Fruit fly (Drosophila melanogaster) whole organism, adult: ENCODE results near the gene Atox1.

Experiments
- CG11617 ChIP-seq: fragments of 200-800 bp; sonication (Bioruptor generic); optimal IDR thresholded peaks from 2 replicates; lab custom pipeline; 2017; ENCODE audit warnings: mild to moderate bottlenecking, missing biosample characterization, missing genetic modification reagents, missing genetic modification characterization
- CG12768 ChIP-seq: fragments of 200-800 bp; sonication (Bioruptor generic); optimal IDR thresholded peaks from 2 replicates; lab custom pipeline; 2017; ENCODE audit warnings: missing biosample characterization, missing genetic modification characterization, mild to moderate bottlenecking, moderate library complexity, missing genetic modification reagents
- CG14711 ChIP-seq: fragments of 200-800 bp; sonication (Bioruptor generic); optimal IDR thresholded peaks from 2 replicates; lab custom pipeline; 2018; ENCODE audit warnings: missing biosample characterization, mild to moderate bottlenecking, missing genetic modification characterization, moderate library complexity
- CG1620 ChIP-seq: fragments of 200-800 bp; sonication (Bioruptor generic); optimal IDR thresholded peaks from 2 replicates; lab custom pipeline; 2016; ENCODE audit warnings: missing biosample characterization, missing genetic modification characterization
- CG33017 ChIP-seq: fragments of 200-800 bp; sonication (Bioruptor generic); optimal IDR thresholded peaks from 2 replicates; lab custom pipeline; 2018; ENCODE audit warnings: missing biosample characterization, mild to moderate bottlenecking, missing genetic modification characterization, moderate library complexity
- CG5204 ChIP-seq: fragments of 200-800 bp; sonication (Bioruptor generic); optimal IDR thresholded peaks from 2 replicates; lab custom pipeline; 2016; ENCODE audit warnings: missing biosample characterization, missing genetic modification characterization
- CG7045 ChIP-seq: fragments of 200-800 bp; sonication (Bioruptor generic); optimal IDR thresholded peaks from 2 replicates; lab custom pipeline; 2017; ENCODE audit warnings: missing biosample characterization, mild to moderate bottlenecking, missing genetic modification characterization
- CG7101 ChIP-seq: fragments of 200-800 bp; sonication (Bioruptor generic); optimal IDR thresholded peaks from 2 replicates; lab custom pipeline; 2018; ENCODE audit warnings: missing biosample characterization, mild to moderate bottlenecking, missing genetic modification characterization, moderate library complexity
- Clk ChIP-seq: fragments of 200-800 bp; sonication (Bioruptor generic); optimal IDR thresholded peaks from 2 replicates; lab custom pipeline; 2017; ENCODE audit warnings: missing biosample characterization, missing genetic modification characterization
- Crg-1 ChIP-seq: fragments of 200-800 bp; sonication (Bioruptor generic); optimal IDR thresholded peaks from 2 replicates; lab custom pipeline; 2016; ENCODE audit warnings: missing biosample characterization, missing genetic modification characterization
- Hr96 ChIP-seq: fragments of 200-800 bp; sonication (Bioruptor generic); optimal IDR thresholded peaks from 2 replicates; lab custom pipeline; 2016; ENCODE audit warnings: missing biosample characterization, missing genetic modification characterization
- Mnt ChIP-seq: fragments of 200-800 bp; sonication (Bioruptor generic); optimal IDR thresholded peaks from 2 replicates; lab custom pipeline; 2016; ENCODE audit warnings: missing biosample characterization, mild to moderate bottlenecking, missing genetic modification characterization
- bab1 ChIP-seq: fragments of 200-800 bp; sonication (Bioruptor generic); optimal IDR thresholded peaks from 3 replicates; lab custom pipeline; 2019; ENCODE audit warnings: missing biosample characterization, mild to moderate bottlenecking, missing genetic modification characterization, moderate library complexity
- cic ChIP-seq: fragments of 200-800 bp; sonication (Bioruptor generic); optimal IDR thresholded peaks from 2 replicates; lab custom pipeline; 2017; ENCODE audit warnings: missing biosample characterization, mild to moderate bottlenecking, missing genetic modification characterization, moderate library complexity
- cnc ChIP-seq, 2 experiments: fragments of >200 bp; optimal IDR thresholded peaks; 2 replicates each; lab custom pipeline; 2017
- kay ChIP-seq: fragments of 200-800 bp; sonication (Bioruptor generic); peaks from one replicate; lab custom pipeline; 2016; ENCODE audit warnings: missing biosample characterization, missing genetic modification characterization, borderline replicate concordance
- ovo ChIP-seq: fragments of 200-800 bp; sonication (Bioruptor generic); optimal IDR thresholded peaks from 2 replicates; lab custom pipeline; 2016; ENCODE audit warnings: missing biosample characterization, missing genetic modification characterization
- pad ChIP-seq: fragments of 200-800 bp; sonication (Bioruptor generic); optimal IDR thresholded peaks from 3 replicates; lab custom pipeline; 2017; ENCODE audit warnings: missing biosample characterization, missing genetic modification characterization, mild to moderate bottlenecking, moderate library complexity, missing genetic modification reagents
- tj ChIP-seq: fragments of 200-800 bp; sonication (Bioruptor generic); optimal IDR thresholded peaks from 3 replicates; lab custom pipeline; 2017; ENCODE audit warnings: missing biosample characterization, mild to moderate bottlenecking, missing genetic modification characterization, moderate library complexity
- toe ChIP-seq: fragments of 200-800 bp; sonication (Bioruptor generic); optimal IDR thresholded peaks from 2 replicates; lab custom pipeline; 2016; ENCODE audit warnings: missing biosample characterization, missing genetic modification characterization

The Atox1 gene

DNA sequence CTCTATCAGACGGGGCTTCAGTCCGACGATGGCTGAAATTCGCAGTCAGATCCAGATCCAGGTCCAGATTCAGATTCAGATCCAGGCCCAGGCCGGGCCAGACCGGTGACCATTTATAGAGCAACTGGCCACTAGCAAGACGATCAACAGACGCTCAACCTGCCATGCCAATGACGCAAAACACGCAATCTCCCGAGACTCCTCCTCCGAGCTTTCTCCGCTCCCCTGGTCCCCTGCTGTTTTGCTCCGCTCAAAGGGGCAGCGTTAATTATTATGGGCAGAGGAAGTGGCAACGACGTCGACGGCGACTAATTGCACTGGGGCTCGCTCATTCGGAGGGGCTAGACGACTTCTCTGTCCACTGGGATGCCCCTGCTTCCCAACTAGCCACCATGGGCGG, 10.6 kb downstream of the Atox1 start:
- TF ChIP-seq CG11617 (GFP tag; lab: Kevin White, UChicago) (no peak), CG5204 (GFP tag; lab: Kevin White, UChicago) (no peak), toe (no peak), CG1620 (GFP tag; lab: Kevin White, UChicago) (no peak), Mnt (no peak), Crg-1 (GFP tag; lab: Kevin White, UChicago) (no peak), CG14711 (tag; lab: Kevin White, UChicago) (no peak), CG33017 (tag; lab: Kevin White, UChicago) (no peak), ovo (no peak), pad (GFP tag; lab: Kevin White, UChicago) (no peak), CG7045 (GFP tag; lab: Kevin White, UChicago) (no peak), CG12768 (no peak), cnc (optimal IDR thresholded peaks at IDR 0.05; lab: Kevin White, UChicago) (no peak), cic (GFP tag; lab: Kevin White, UChicago) (no peak), bab1 (GFP tag; lab: Kevin White, UChicago) (no peak), tj (GFP tag; lab: Kevin White, UChicago) (no peak), CG7101 (tag; lab: Kevin White, UChicago) (no peak), Clk (GFP tag; lab: Kevin White, UChicago) (no peak), kay (GFP tag; lab: Kevin White, UChicago) (no peak), Hr96 (GFP tag; lab: Kevin White, UChicago) (no peak)

DNA sequence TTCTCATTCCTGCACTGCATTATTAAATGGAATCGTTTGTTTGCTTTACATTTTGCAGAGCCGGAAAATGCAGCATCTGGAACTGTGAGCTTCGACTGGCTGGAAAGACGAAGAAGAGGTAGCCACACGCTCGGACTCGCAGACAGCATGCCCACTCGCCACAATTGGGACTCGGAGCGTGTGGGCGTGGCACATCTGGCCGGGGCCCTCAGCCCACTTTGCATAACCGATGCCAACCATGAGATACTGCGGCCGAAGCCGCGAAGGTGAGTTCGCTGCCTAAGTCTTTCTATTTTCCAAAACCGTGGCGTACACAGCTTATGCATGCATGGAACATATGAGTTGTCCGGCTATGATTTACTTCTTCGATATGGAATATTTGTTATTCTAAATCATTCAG, 11.3 kb downstream of the Atox1 start:
- TF ChIP-seq cnc (optimal IDR thresholded peaks at IDR 0.05; lab: Kevin White, UChicago) (no peak), CG12768 (no peak), toe (no peak), tj (GFP tag; lab: Kevin White, UChicago) (no peak), CG33017 (tag; lab: Kevin White, UChicago) (no peak), CG1620 (GFP tag; lab: Kevin White, UChicago) (no peak), Crg-1 (GFP tag; lab: Kevin White, UChicago) (no peak), CG14711 (tag; lab: Kevin White, UChicago) (no peak), Clk (GFP tag; lab: Kevin White, UChicago) (no peak), ovo (no peak), Hr96 (GFP tag; lab: Kevin White, UChicago) (no peak)

DNA sequence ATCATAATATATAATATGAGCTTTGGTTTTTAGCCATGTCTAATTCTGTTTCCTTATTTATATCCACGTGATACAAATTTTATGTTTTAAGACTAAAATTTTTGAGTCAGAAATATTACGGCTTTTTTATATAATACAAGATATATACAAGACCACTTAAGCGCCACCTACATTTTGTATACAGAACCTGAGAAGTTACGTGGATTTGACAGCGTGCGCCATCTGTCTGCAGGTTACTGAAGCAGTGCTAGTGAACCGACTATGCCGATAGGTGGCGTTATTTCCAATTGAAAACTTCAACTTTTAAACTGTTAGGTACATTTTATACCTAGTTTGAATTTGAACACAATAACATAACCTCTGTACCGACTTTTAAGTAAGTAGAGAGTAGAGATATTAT, 12.0 kb downstream of the Atox1 start:
- TF ChIP-seq bab1 (GFP tag; lab: Kevin White, UChicago) (peak; percentile 67), pad (GFP tag; lab: Kevin White, UChicago) (no peak), CG5204 (GFP tag; lab: Kevin White, UChicago) (peak; percentile 47), toe (peak; percentile 32), Hr96 (GFP tag; lab: Kevin White, UChicago) (peak; percentile 58), CG7045 (GFP tag; lab: Kevin White, UChicago) (no peak), ovo (peak; percentile 0), CG33017 (tag; lab: Kevin White, UChicago) (no peak), CG7101 (tag; lab: Kevin White, UChicago) (no peak), kay (GFP tag; lab: Kevin White, UChicago) (peak; percentile 10), CG1620 (GFP tag; lab: Kevin White, UChicago) (peak; percentile 50)

DNA sequence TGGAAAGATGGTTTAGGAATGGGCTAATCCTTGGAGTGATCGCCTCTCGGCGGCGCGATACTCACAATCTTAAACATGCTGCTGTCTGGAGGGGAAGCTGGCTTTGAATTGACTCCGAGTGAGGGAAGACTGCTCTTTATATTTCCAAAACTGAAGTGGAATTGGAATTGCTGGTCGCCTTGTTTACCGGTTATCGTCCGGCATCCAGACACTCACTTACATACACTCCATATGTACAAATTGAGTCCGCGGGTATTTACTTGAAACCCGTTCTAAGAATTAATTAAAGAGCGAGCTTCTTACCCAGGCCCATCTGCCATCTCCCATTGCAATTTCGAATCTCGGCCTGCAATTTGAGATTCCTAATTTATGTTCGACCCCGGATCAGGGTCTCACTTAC, 26.1 kb downstream of the Atox1 start, which contains the start of gene Cpr78E:
Gene Cpr78E, minus strand, starts transcription at position 101 of the 400 bp plus-strand sequence.
- TF ChIP-seq CG7045 (GFP tag; lab: Kevin White, UChicago), result no peak
- no peak for TF ChIP-seq Mnt
- TF ChIP-seq CG7101 (tag; lab: Kevin White, UChicago), result no peak
- TF ChIP-seq bab1 (GFP tag; lab: Kevin White, UChicago), result no peak
- no peak for TF ChIP-seq CG5204 (GFP tag; lab: Kevin White, UChicago)

DNA sequence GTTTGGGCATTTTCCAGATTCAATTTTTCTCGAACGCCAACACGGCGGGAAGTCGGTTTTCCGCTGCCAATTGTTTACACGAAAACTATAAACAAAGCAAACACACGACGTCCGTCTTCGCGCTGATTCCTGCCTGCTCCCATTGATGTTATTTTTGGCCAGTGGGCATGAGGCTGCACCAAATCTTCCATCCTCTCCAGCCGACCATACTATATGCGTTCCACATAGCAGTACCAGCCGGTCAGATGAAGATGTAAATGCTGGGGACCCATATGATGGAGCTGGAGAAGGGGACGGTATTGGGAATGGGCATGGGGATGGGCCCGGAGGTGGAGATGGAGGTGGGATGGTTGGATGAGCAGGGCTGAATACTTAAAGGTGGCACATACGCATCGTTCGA, 26.7 kb downstream of the Atox1 start:
- TF ChIP-seq pad (GFP tag; lab: Kevin White, UChicago) (no peak), bab1 (GFP tag; lab: Kevin White, UChicago) (no peak), Hr96 (GFP tag; lab: Kevin White, UChicago) (no peak), ovo (no peak), CG5204 (GFP tag; lab: Kevin White, UChicago) (no peak), CG7101 (tag; lab: Kevin White, UChicago) (no peak), CG33017 (tag; lab: Kevin White, UChicago) (no peak), CG11617 (GFP tag; lab: Kevin White, UChicago) (no peak), tj (GFP tag; lab: Kevin White, UChicago) (no peak), CG7045 (GFP tag; lab: Kevin White, UChicago) (no peak), toe (no peak)

DNA sequence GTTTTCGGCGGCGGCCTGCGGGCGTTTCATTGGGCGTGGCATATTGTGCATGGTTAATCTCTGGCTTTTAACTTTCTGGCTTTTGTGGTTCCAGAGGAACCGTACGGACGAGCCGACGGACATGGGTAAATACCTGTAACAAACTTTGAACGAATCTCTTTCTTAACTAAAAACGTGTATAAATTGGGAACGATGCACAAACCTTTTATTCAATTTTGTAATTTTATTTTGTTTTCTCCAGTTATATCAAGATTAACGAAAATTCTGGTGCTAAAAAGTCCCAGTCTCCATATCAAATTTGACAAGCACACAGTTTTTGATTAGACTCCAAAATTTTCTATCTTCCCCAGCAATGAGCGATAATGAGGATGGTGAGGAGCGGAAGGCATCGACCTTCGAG, 31.0 kb downstream of the Atox1 start, which contains the start of gene CG11249:
Gene CG11249, plus strand, starts transcription at position 301 of the 400 bp plus-strand sequence.
- TF ChIP-seq tj (GFP tag; lab: Kevin White, UChicago) (no peak), CG1620 (GFP tag; lab: Kevin White, UChicago) (no peak), Clk (GFP tag; lab: Kevin White, UChicago) (no peak)

DNA sequence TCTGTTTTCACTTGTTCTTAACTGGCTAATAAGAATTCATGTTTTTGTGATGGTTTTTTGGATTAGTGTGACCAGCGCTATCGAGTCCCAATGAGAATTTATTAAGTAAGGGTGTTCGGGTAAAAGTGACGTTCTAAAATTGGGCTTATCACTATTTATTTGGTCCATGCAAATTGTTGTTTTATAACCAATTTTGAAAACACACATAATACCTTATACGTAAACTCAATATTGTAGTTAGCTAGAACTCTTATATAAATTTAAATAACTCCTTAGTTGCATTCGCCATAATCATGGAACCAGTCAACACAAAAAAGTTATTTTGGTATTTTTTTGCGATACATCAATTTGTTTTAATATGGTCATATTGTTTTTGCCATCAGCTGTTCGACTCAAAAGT, 38.9 kb downstream of the Atox1 start, which contains the start of the genes Als2 and CG11248:
Gene Als2, minus strand, starts transcription at position 69 of the 400 bp plus-strand sequence.
Gene CG11248, plus strand, starts transcription at position 364 of the 400 bp plus-strand sequence.
- TF ChIP-seq cnc (optimal IDR thresholded peaks at IDR 0.05; lab: Kevin White, UChicago) (no peak), CG12768 (peak; percentile 51), Mnt (peak; percentile 6), tj (GFP tag; lab: Kevin White, UChicago) (no peak), CG7045 (GFP tag; lab: Kevin White, UChicago) (peak; percentile 48), pad (GFP tag; lab: Kevin White, UChicago) (peak; percentile 28), Crg-1 (GFP tag; lab: Kevin White, UChicago) (peak; percentile 41), CG11617 (GFP tag; lab: Kevin White, UChicago) (peak; percentile 66), cic (GFP tag; lab: Kevin White, UChicago) (no peak), CG1620 (GFP tag; lab: Kevin White, UChicago) (peak; percentile 64), CG33017 (tag; lab: Kevin White, UChicago) (peak; percentile 17), Clk (GFP tag; lab: Kevin White, UChicago) (no peak), Hr96 (GFP tag; lab: Kevin White, UChicago) (peak; percentile 66), CG5204 (GFP tag; lab: Kevin White, UChicago) (peak; percentile 63), CG7101 (tag; lab: Kevin White, UChicago) (peak; percentile 52), bab1 (GFP tag; lab: Kevin White, UChicago) (peak; percentile 79), CG14711 (tag; lab: Kevin White, UChicago) (peak; percentile 53), toe (peak; percentile 82), kay (GFP tag; lab: Kevin White, UChicago) (peak; percentile 62), ovo (no peak)
